Fruit fly (Drosophila melanogaster) whole organism, embryonic: Measurements from ENCODE around the gene CG31778.

ENCODE experiments used
- Antp ChIP-seq: fragments of 200-800 bp; sonication (Bioruptor generic); optimal IDR thresholded peaks from 3 replicates; lab custom pipeline; 2016; ENCODE audit warnings: missing biosample characterization, missing genetic modification characterization
- Awh ChIP-seq: fragments of 200-800 bp; sonication (Bioruptor generic); IDR thresholded peaks from 2 replicates; pipeline ENCODE4, ENCODE4 v1.3.6; 2022; ENCODE audit warnings: missing biosample characterization, missing genetic modification characterization
- C15 ChIP-seq: fragments of 200-800 bp; sonication (Bioruptor generic); IDR thresholded peaks from 3 replicates; pipeline ENCODE4 v1.3.6; 2022; ENCODE audit warnings: missing biosample characterization, missing genetic modification characterization
- CG10431 ChIP-seq: fragments of 200-800 bp; sonication (Bioruptor generic); optimal IDR thresholded peaks from 3 replicates; lab custom pipeline; 2018; ENCODE audit warnings: missing biosample characterization, mild to moderate bottlenecking, missing genetic modification characterization
- CG10462 ChIP-seq: fragments of 200-800 bp; sonication (Bioruptor generic); optimal IDR thresholded peaks from 2 replicates; lab custom pipeline; 2016; ENCODE audit warnings: missing biosample characterization, missing genetic modification characterization
- CG11456 ChIP-seq: fragments of 200-800 bp; sonication (Bioruptor generic); IDR thresholded peaks from 3 replicates; pipeline ENCODE4 v1.3.6; 2022; ENCODE audit warnings: missing biosample characterization, missing genetic modification characterization
- CG11560 ChIP-seq: fragments of 200-800 bp; sonication (Bioruptor generic); IDR thresholded peaks from 3 replicates; pipeline ENCODE4 v1.3.6; 2022; ENCODE audit warnings: missing biosample characterization, missing genetic modification characterization
- CG11696 ChIP-seq: fragments of 200-800 bp; sonication (Bioruptor generic); IDR thresholded peaks from 2 replicates; pipeline ENCODE4 v1.3.6; 2022; ENCODE audit warnings: missing biosample characterization, missing genetic modification characterization
- CG12659 ChIP-seq: fragments of 200-800 bp; sonication (Bioruptor generic); optimal IDR thresholded peaks from 3 replicates; lab custom pipeline; 2017; ENCODE audit warnings: mild to moderate bottlenecking, missing biosample characterization, missing genetic modification reagents, missing genetic modification characterization
- CG13424 ChIP-seq: fragments of 200-800 bp; sonication (Bioruptor generic); optimal IDR thresholded peaks from 2 replicates; lab custom pipeline; 2019; ENCODE audit warnings: missing biosample characterization, mild to moderate bottlenecking, missing genetic modification characterization, moderate library complexity
- CG14014 ChIP-seq: fragments of 200-800 bp; sonication (Bioruptor generic); IDR thresholded peaks from 2 replicates; pipeline ENCODE4 v1.3.6; 2022; ENCODE audit warnings: missing biosample characterization, missing genetic modification characterization
- CG15514 ChIP-seq: fragments of 200-800 bp; sonication (Bioruptor generic); optimal IDR thresholded peaks from 3 replicates; lab custom pipeline; 2017; ENCODE audit warnings: missing biosample characterization, missing genetic modification characterization, mild to moderate bottlenecking, moderate library complexity, missing genetic modification reagents
- CG15696 ChIP-seq: fragments of 200-800 bp; sonication (Bioruptor generic); optimal IDR thresholded peaks from 2 replicates; lab custom pipeline; 2019; ENCODE audit warnings: missing biosample characterization, mild to moderate bottlenecking, missing genetic modification characterization, moderate library complexity
- CG1647 ChIP-seq: fragments of 200-800 bp; sonication (Bioruptor generic); optimal IDR thresholded peaks from 3 replicates; lab custom pipeline; 2016; ENCODE audit warnings: missing biosample characterization, missing genetic modification characterization
- CG2202 ChIP-seq: fragments of 200-800 bp; sonication (Bioruptor generic); optimal IDR thresholded peaks from 2 replicates; lab custom pipeline; 2018; ENCODE audit warnings: missing biosample characterization, mild to moderate bottlenecking, missing genetic modification characterization
- CG2889 ChIP-seq: fragments of 200-800 bp; sonication (Bioruptor generic); IDR thresholded peaks from 3 replicates; pipeline ENCODE4 v1.3.6; 2022; ENCODE audit warnings: missing biosample characterization, missing genetic modification characterization
- CG31224 ChIP-seq: fragments of 200-800 bp; sonication (Bioruptor generic); IDR thresholded peaks from 2 replicates; pipeline ENCODE4 v1.3.6; 2022; ENCODE audit warnings: missing biosample characterization, missing genetic modification characterization
- CG3726 ChIP-seq: fragments of 200-800 bp; sonication (Bioruptor generic); IDR thresholded peaks from 3 replicates; pipeline ENCODE4, ENCODE4 v1.3.6; 2022; ENCODE audit warnings: missing biosample characterization, missing genetic modification characterization
- CG4404 ChIP-seq: fragments of 200-800 bp; sonication (Bioruptor generic); IDR thresholded peaks from 2 replicates; pipeline ENCODE4 v1.3.6; 2022; ENCODE audit warnings: missing biosample characterization, missing genetic modification characterization
- CG4730 ChIP-seq: fragments of 200-800 bp; sonication (Bioruptor generic); IDR thresholded peaks from 2 replicates; pipeline ENCODE4 v1.3.6; 2022; ENCODE audit warnings: missing biosample characterization, missing genetic modification characterization
- CG6765 ChIP-seq: fragments of 200-800 bp; sonication (Bioruptor generic); optimal IDR thresholded peaks from 3 replicates; lab custom pipeline; 2017; ENCODE audit warnings: missing biosample characterization, mild to moderate bottlenecking, missing genetic modification characterization
- CG7928 ChIP-seq: fragments of 200-800 bp; sonication (Bioruptor generic); optimal IDR thresholded peaks from 2 replicates; lab custom pipeline; 2017; ENCODE audit warnings: missing biosample characterization, mild to moderate bottlenecking, missing genetic modification characterization
- CG8765 ChIP-seq: fragments of 200-800 bp; sonication (Bioruptor generic); IDR thresholded peaks from 2 replicates; pipeline ENCODE4 v1.3.6; 2022; ENCODE audit warnings: missing biosample characterization, missing genetic modification characterization
- CTCF ChIP-seq: fragments of 200-800 bp; sonication (Bioruptor generic); optimal IDR thresholded peaks from 2 replicates; lab custom pipeline; 2017; ENCODE audit warnings: missing biosample characterization, mild to moderate bottlenecking, missing genetic modification characterization, moderate library complexity
- Dll ChIP-seq: fragments of 200-800 bp; sonication (Bioruptor generic); IDR thresholded peaks from 4 replicates; pipeline ENCODE4 v1.3.6; 2022; ENCODE audit warnings: missing biosample characterization, missing genetic modification characterization; ENCODE audit not compliant: partially characterized antibody
- Doc2 ChIP-seq: fragments of 200-800 bp; sonication (Bioruptor generic); IDR thresholded peaks from 2 replicates; pipeline ENCODE4 v1.3.6; 2022; ENCODE audit warnings: missing biosample characterization, missing genetic modification characterization
- Doc3 ChIP-seq: fragments of 200-800 bp; sonication (Bioruptor generic); IDR thresholded peaks from 3 replicates; pipeline ENCODE4 v1.3.6; 2022; ENCODE audit warnings: missing biosample characterization, missing genetic modification characterization; ENCODE audit not compliant: partially characterized antibody
- Gsc ChIP-seq: fragments of 200-800 bp; sonication (Bioruptor generic); IDR thresholded peaks from 2 replicates; pipeline ENCODE4 v1.3.6; 2022; ENCODE audit warnings: missing biosample characterization, missing genetic modification characterization
- HLH4C ChIP-seq: fragments of 200-800 bp; sonication (Bioruptor generic); IDR thresholded peaks from 3 replicates; pipeline ENCODE4 v1.3.6; 2022; ENCODE audit warnings: missing biosample characterization, missing genetic modification characterization; ENCODE audit not compliant: partially characterized antibody
- Hey ChIP-seq: fragments of 200-800 bp; sonication (Bioruptor generic); optimal IDR thresholded peaks from 3 replicates; lab custom pipeline; 2018; ENCODE audit warnings: missing biosample characterization, mild to moderate bottlenecking, missing genetic modification characterization
- Hmr ChIP-seq: fragments of 200-800 bp; sonication (Bioruptor generic); optimal IDR thresholded peaks from 3 replicates; lab custom pipeline; 2017; ENCODE audit warnings: mild to moderate bottlenecking, missing biosample characterization, missing genetic modification reagents, missing genetic modification characterization
- Jarid2 ChIP-seq: fragments of 200-800 bp; sonication (Bioruptor generic); optimal IDR thresholded peaks from 3 replicates; lab custom pipeline; 2017; ENCODE audit warnings: mild to moderate bottlenecking, missing biosample characterization, missing genetic modification reagents, missing genetic modification characterization
- Lim3 ChIP-seq: fragments of 200-800 bp; sonication (Bioruptor generic); IDR thresholded peaks from 2 replicates; pipeline ENCODE4 v1.3.6; 2022; ENCODE audit warnings: missing biosample characterization, missing genetic modification characterization
- MESR4 ChIP-seq: fragments of 200-800 bp; sonication (Bioruptor generic); optimal IDR thresholded peaks from 2 replicates; lab custom pipeline; 2018; ENCODE audit warnings: missing biosample characterization, mild to moderate bottlenecking, missing genetic modification characterization, moderate library complexity
- Spps ChIP-seq: fragments of 200-800 bp; sonication (Bioruptor generic); optimal IDR thresholded peaks from 2 replicates; lab custom pipeline; 2018; ENCODE audit warnings: missing biosample characterization, mild to moderate bottlenecking, missing genetic modification characterization
- Trl ChIP-seq, 3 experiments: fragments of >200 bp in 2 of 3; fragments of 200-800 bp in 1 of 3; sonication (Bioruptor generic) in 1 of 3; optimal IDR thresholded peaks; 2 replicates in 1 of 3; 3 replicates in 2 of 3; lab custom pipeline; 2016 to 2017; ENCODE audit warnings: missing biosample characterization in 1 of 3, missing genetic modification characterization in 1 of 3
- cad ChIP-seq: fragments of >200 bp; optimal IDR thresholded peaks from 2 replicates; lab custom pipeline; 2017; ENCODE audit warnings: missing biosample characterization, missing genetic modification characterization
- chn ChIP-seq: fragments of 200-800 bp; sonication (Bioruptor generic); optimal IDR thresholded peaks from 2 replicates; lab custom pipeline; 2016; ENCODE audit warnings: missing biosample characterization, missing genetic modification characterization
- gem ChIP-seq: fragments of 200-800 bp; sonication (Bioruptor generic); optimal IDR thresholded peaks from 2 replicates; lab custom pipeline; 2019; ENCODE audit warnings: missing biosample characterization, mild to moderate bottlenecking, missing genetic modification characterization, moderate library complexity
- h ChIP-seq: fragments of >200 bp; optimal IDR thresholded peaks from 2 replicates; lab custom pipeline; 2017
- insv ChIP-seq, 2 experiments: fragments of 200-800 bp; sonication (Bioruptor generic); optimal IDR thresholded peaks; 3 replicates each; lab custom pipeline; 2016 to 2018; ENCODE audit warnings: missing biosample characterization in 2 of 2, missing genetic modification characterization in 2 of 2
- jing ChIP-seq: fragments of 200-800 bp; sonication (Bioruptor generic); optimal IDR thresholded peaks from 2 replicates; lab custom pipeline; 2018; ENCODE audit warnings: missing biosample characterization, mild to moderate bottlenecking, missing genetic modification characterization
- pan ChIP-seq, 4 experiments: fragments of >200 bp in 3 of 4; fragments of 200-800 bp in 1 of 4; sonication (Bioruptor generic) in 1 of 4; optimal IDR thresholded peaks in 3 of 4; IDR thresholded peaks in 1 of 4; 2 replicates each; pipeline versions ENCODE4 v1.3.6 to Lab custom; 2017 to 2022; ENCODE audit warnings: missing biosample characterization in 2 of 4, missing genetic modification characterization in 2 of 4, mixed read lengths in 1 of 4
- pita ChIP-seq: fragments of 200-800 bp; sonication (Bioruptor generic); optimal IDR thresholded peaks from 2 replicates; lab custom pipeline; 2017; ENCODE audit warnings: missing biosample characterization, mild to moderate bottlenecking, missing genetic modification characterization
- row ChIP-seq: fragments of 200-800 bp; sonication (Bioruptor generic); IDR thresholded peaks from 3 replicates; pipeline ENCODE4 v1.3.6; 2022; ENCODE audit warnings: missing biosample characterization, missing genetic modification characterization
- slp2 ChIP-seq: fragments of 200-800 bp; sonication (Bioruptor generic); optimal IDR thresholded peaks from 2 replicates; lab custom pipeline; 2016; ENCODE audit warnings: missing biosample characterization, missing genetic modification characterization
- stc ChIP-seq: fragments of 200-800 bp; sonication (Bioruptor generic); IDR thresholded peaks from 2 replicates; pipeline ENCODE4 v1.3.6; 2022; ENCODE audit warnings: missing biosample characterization, missing genetic modification characterization
- tll ChIP-seq, 2 experiments: fragments of 200-800 bp in 1 of 2; fragments of >200 bp in 1 of 2; sonication (Bioruptor generic) in 1 of 2; optimal IDR thresholded peaks; 2 replicates each; lab custom pipeline; 2017 to 2019; ENCODE audit warnings: missing biosample characterization in 2 of 2, missing genetic modification characterization in 2 of 2, mild to moderate bottlenecking in 1 of 2, moderate library complexity in 1 of 2
- unpg ChIP-seq: fragments of 200-800 bp; sonication (Bioruptor generic); optimal IDR thresholded peaks from 3 replicates; lab custom pipeline; 2018; ENCODE audit warnings: missing biosample characterization, mild to moderate bottlenecking, missing genetic modification characterization, moderate library complexity
- zf30C ChIP-seq: fragments of 200-800 bp; sonication (Bioruptor generic); optimal IDR thresholded peaks from 3 replicates; lab custom pipeline; 2018; ENCODE audit warnings: missing biosample characterization, mild to moderate bottlenecking, missing genetic modification characterization

CG31778 gene

DNA sequence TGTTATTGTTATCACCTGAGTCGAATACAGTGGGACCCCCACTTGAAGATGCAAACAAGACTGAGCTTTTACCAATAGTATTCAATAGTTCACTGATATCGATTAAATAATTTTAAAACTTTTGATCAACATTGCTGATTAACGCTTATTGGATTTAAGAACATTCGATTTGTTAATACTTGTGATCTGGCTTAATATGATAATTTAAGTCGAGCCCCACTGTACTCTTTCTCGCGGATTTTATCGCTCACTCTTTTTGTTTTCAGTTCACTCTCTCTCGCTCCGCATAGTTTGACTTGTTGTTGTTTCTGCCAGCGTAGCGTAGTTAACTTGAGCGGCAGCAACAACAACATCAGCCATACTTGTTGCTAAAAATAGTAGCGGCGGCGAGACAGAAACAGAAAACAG is 49.6 kb downstream of the CG31778 start (continued):
- TF ChIP-seq CG4404 (GFP tag; lab: Robert Waterston, UW) = peak; percentile 95
- TF ChIP-seq CG11696 (GFP tag; lab: Robert Waterston, UW) = peak; percentile 91
- peak; percentile 98 for TF ChIP-seq stc (GFP tag; lab: Robert Waterston, UW)
- TF ChIP-seq Hey (tag; lab: Kevin White, UChicago) = peak; percentile 92
- TF ChIP-seq CG8765 (GFP tag; lab: Robert Waterston, UW) = peak; percentile 95
- TF ChIP-seq CG13424 (tag; lab: Kevin White, UChicago) = peak; percentile 99
- peak; percentile 88 for TF ChIP-seq CG11560 (tag; lab: Robert Waterston, UW)
- TF ChIP-seq MESR4 (GFP tag; lab: Kevin White, UChicago) = peak; percentile 74
- peak; percentile 97 for TF ChIP-seq slp2 (GFP tag; lab: Kevin White, UChicago)
- TF ChIP-seq CG1647 (GFP tag; lab: Kevin White, UChicago) = peak; percentile 96
- peak; percentile 97 for TF ChIP-seq Spps (tag; lab: Kevin White, UChicago)
- peak; percentile 99 for TF ChIP-seq gem
- peak; percentile 94 for TF ChIP-seq CG4730 (GFP tag; lab: Robert Waterston, UW)
- TF ChIP-seq jing (GFP tag; lab: Kevin White, UChicago) = peak; percentile 96
- peak; percentile 89; the same call in 1 of the 2 replicates for TF ChIP-seq Gsc (GFP tag; lab: Robert Waterston, UW)
- peak; percentile 92 for TF ChIP-seq Lim3
- TF ChIP-seq CG10431 (GFP tag; lab: Kevin White, UChicago) = peak; percentile 96
- peak; percentile 96 for TF ChIP-seq CG10462
- TF ChIP-seq Antp (GFP tag; lab: Kevin White, UChicago) = peak; percentile 98
- TF ChIP-seq CG2889 = peak; percentile 95
- peak; percentile 99 for TF ChIP-seq unpg
- peak; percentile 96 for TF ChIP-seq C15
- peak; percentile 98 for TF ChIP-seq Hmr
- peak; percentile 95 for TF ChIP-seq CG31224 (GFP tag; lab: Robert Waterston, UW)
- peak; percentile 96 for TF ChIP-seq CG15696
- TF ChIP-seq CG2202 (tag; lab: Kevin White, UChicago) = peak; percentile 97
- TF ChIP-seq CG3726 (GFP tag; lab: Robert Waterston, UW) = peak; percentile 94
- peak; percentile 94 for TF ChIP-seq CG15514
- TF ChIP-seq Awh (GFP tag; lab: Robert Waterston, UW) = peak; percentile 98
- no peak for TF ChIP-seq pita (GFP tag; lab: Kevin White, UChicago)
- peak; percentile 81 for TF ChIP-seq CG7928
- TF ChIP-seq insv (GFP tag; optimal IDR thresholded peaks at IDR 0.05; lab: Kevin White, UChicago) = peak; percentile 29 to 83
- TF ChIP-seq pan (optimal IDR thresholded peaks at IDR 0.05; lab: Kevin White, UChicago) = no peak
- TF ChIP-seq pan (GFP tag; optimal IDR thresholded peaks at IDR 0.05 in 1 of 2, IDR thresholded peaks at IDR 0.05 in 1 of 2) = peak in 1 of 2 experiments; percentile 98
- TF ChIP-seq h (lab: Kevin White, UChicago) = no peak
- peak; percentile 98 for TF ChIP-seq CG14014 (GFP tag; lab: Robert Waterston, UW)
- TF ChIP-seq Dll (GFP tag; lab: Robert Waterston, UW) = no peak; the same call in 3 of the 4 replicates
- peak; percentile 78 to 89 for TF ChIP-seq Trl (optimal IDR thresholded peaks at IDR 0.05; lab: Kevin White, UChicago)
- TF ChIP-seq Trl (GFP tag; optimal IDR thresholded peaks at IDR 0.05; lab: Kevin White, UChicago) = peak; percentile 98
- no peak for TF ChIP-seq Doc3 (GFP tag; lab: Robert Waterston, UW)
- no peak for TF ChIP-seq cad
- TF ChIP-seq row = peak; percentile 99
- TF ChIP-seq Jarid2 (GFP tag; lab: Kevin White, UChicago) = peak; percentile 88
- peak; percentile 97 for TF ChIP-seq CG11456 (GFP tag; lab: Robert Waterston, UW)
- peak; percentile 49 for TF ChIP-seq zf30C
- TF ChIP-seq CTCF (GFP tag; lab: Kevin White, UChicago) = peak; percentile 71
- peak in 1 of 2 experiments; percentile 56 for TF ChIP-seq tll (GFP tag; optimal IDR thresholded peaks at IDR 0.05; lab: Kevin White, UChicago)
- TF ChIP-seq Doc2 (GFP tag; lab: Robert Waterston, UW) = peak; percentile 88
- TF ChIP-seq chn (GFP tag; lab: Kevin White, UChicago) = peak; percentile 96
- TF ChIP-seq CG12659 (GFP tag; lab: Kevin White, UChicago) = peak; percentile 99
- no peak for TF ChIP-seq HLH4C (GFP tag; lab: Robert Waterston, UW)
- TF ChIP-seq CG6765 (GFP tag; lab: Kevin White, UChicago) = peak; percentile 97
